Worm (Caenorhabditis elegans) whole organism, L3 larva: ENCODE data around the gene srj-55.

Experiments used
- elt-3 ChIP-seq, 3 experiments: fragments of 150-350 bp in 1 of 3; sonication (generic microtip) in 2 of 3; optimal IDR thresholded peaks; 2 replicates in 2 of 3; 4 replicates in 1 of 3; lab custom pipeline; 2014 to 2017; ENCODE audit warnings: missing biosample characterization in 3 of 3, missing genetic modification characterization in 3 of 3
- nhr-12 ChIP-seq: fragments of 150-350 bp; optimal IDR thresholded peaks from 2 replicates; lab custom pipeline; 2014; ENCODE audit warnings: missing biosample characterization, missing genetic modification characterization
- nhr-43 ChIP-seq: sonication (generic microtip); optimal IDR thresholded peaks from 2 replicates; lab custom pipeline; 2016; ENCODE audit warnings: mild to moderate bottlenecking, missing genetic modification characterization, missing compliant biosample characterization; ENCODE audit not compliant: poor library complexity, severe bottlenecking
- zag-1 ChIP-seq: fragments of 150-350 bp; optimal IDR thresholded peaks from 2 replicates; lab custom pipeline; 2014; ENCODE audit warnings: missing biosample characterization, missing genetic modification characterization

DNA sequence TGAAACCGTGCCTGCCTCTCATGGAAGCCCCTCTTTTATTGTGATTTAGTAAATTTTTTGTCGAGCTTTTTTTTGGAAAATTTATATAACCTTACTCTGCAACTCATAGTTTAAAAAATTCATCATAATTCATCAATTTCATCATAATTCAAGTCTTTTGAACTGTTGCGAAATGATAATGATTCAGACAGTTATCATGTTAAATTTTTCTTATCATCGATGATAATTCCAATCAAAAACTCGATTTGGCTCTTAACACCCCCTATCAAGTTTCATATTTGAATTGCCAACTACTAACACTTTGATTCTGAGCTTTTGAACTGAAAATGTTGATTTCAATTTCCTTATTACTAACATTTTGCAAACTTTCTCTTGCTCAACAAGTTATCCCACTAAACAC, 47.6 kb downstream of the srj-55 start, which contains the start of gene F54E2.1:
- TF ChIP-seq nhr-43 (no peak), nhr-12 (tag; lab: Kevin White, UChicago) (no peak), elt-3 (tag; optimal IDR thresholded peaks at IDR 0.05; lab: Kevin White, UChicago) (no peak), zag-1 (no peak)
